Worm (Caenorhabditis elegans) whole organism, L1 larva: ENCODE data around the gene F21D5.5.

ENCODE experiments used
- ama-1 ChIP-seq: fragments of 150-350 bp; optimal IDR thresholded peaks from 2 replicates; lab custom pipeline; 2014
- ceh-82 ChIP-seq, 3 experiments: fragments of 150-350 bp in 1 of 3; sonication (generic microtip) in 2 of 3; optimal IDR thresholded peaks; 2 replicates each; lab custom pipeline; 2014 to 2017; ENCODE audit warnings: missing biosample characterization in 3 of 3, missing genetic modification characterization in 3 of 3
- dpl-1 ChIP-seq, 3 experiments: fragments of 150-350 bp in 2 of 3; sonication (generic microtip) in 1 of 3; optimal IDR thresholded peaks; 2 replicates each; lab custom pipeline; 2014 to 2017; ENCODE audit warnings: missing biosample characterization in 3 of 3, missing genetic modification characterization in 3 of 3, missing genetic modification reagents in 3 of 3
- elt-2 ChIP-seq: sonication (generic microtip); optimal IDR thresholded peaks from 2 replicates; lab custom pipeline; 2016; ENCODE audit warnings: missing genetic modification characterization, mild to moderate bottlenecking, inconsistent platforms, missing compliant biosample characterization, missing genetic modification reagents
- hlh-4 ChIP-seq: sonication (generic microtip); optimal IDR thresholded peaks from 2 replicates; lab custom pipeline; 2016; ENCODE audit warnings: mild to moderate bottlenecking, missing genetic modification characterization, missing compliant biosample characterization
- lin-13 ChIP-seq: fragments of 150-350 bp; optimal IDR thresholded peaks from 2 replicates; lab custom pipeline; 2014; ENCODE audit warnings: missing biosample characterization, missing genetic modification reagents, missing genetic modification characterization
- lin-39 ChIP-seq: fragments of 150-350 bp; optimal IDR thresholded peaks from 2 replicates; lab custom pipeline; 2014; ENCODE audit warnings: missing biosample characterization, missing genetic modification reagents, missing genetic modification characterization
- ztf-11 ChIP-seq, 2 experiments: sonication (generic microtip); optimal IDR thresholded peaks; 2 replicates each; lab custom pipeline; 2016 to 2017; ENCODE audit warnings: missing genetic modification characterization in 2 of 2, missing biosample characterization in 1 of 2, missing compliant biosample characterization in 1 of 2
- ztf-4 ChIP-seq: fragments of 150-350 bp; optimal IDR thresholded peaks from 2 replicates; lab custom pipeline; 2014; ENCODE audit warnings: missing biosample characterization, missing genetic modification characterization

DNA sequence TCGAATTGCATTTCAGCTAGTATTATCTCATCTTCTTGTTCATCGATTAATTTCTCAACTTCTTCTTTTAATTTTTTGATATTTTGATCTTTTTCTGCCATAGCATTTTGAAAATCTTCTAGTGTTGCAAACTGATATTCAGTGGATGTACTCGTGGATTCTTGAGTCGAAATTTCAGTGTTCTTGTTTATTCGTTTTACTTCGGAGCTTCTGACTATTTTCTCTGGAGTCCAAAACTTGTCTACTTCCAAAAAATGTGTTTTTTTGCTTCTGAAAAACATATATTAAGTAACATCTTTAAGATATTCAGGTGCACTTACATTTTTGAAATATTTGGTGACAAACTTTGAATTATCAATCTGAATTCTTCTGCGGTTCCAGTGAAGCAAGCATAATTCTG, 30.3 kb upstream of the F21D5.5 start, which contains the start of gene F20C5.5:
- TF ChIP-seq lin-13 (GFP tag; lab: Kevin White, UChicago) (no peak), ceh-82 (tag; optimal IDR thresholded peaks at IDR 0.05; lab: Kevin White, UChicago) (no peak), lin-39 (tag; lab: Kevin White, UChicago) (no peak), ama-1 (lab: Kevin White, UChicago) (no peak), hlh-4 (tag; lab: Kevin White, UChicago) (no peak), ztf-11 (tag; optimal IDR thresholded peaks at IDR 0.05; lab: Kevin White, UChicago) (no peak), dpl-1 (GFP tag; optimal IDR thresholded peaks at IDR 0.05; lab: Kevin White, UChicago) (no peak), ztf-4 (tag; lab: Kevin White, UChicago) (no peak), elt-2 (tag; lab: Kevin White, UChicago) (no peak)
